Worm (Caenorhabditis elegans) whole organism, young adult: ENCODE data around the gene C54F6.6.

Experiments used
- Y53G8AR.9 ChIP-seq: fragments of 200-800 bp; sonication (Bioruptor generic); conservative IDR thresholded peaks from 2 replicates; pipeline ENCODE4 v1.3.6; 2022; ENCODE audit warnings: missing genetic modification reagents, missing genetic modification characterization, missing compliant biosample characterization
- ama-1 ChIP-seq, 3 experiments: fragments of 150-350 bp in 1 of 3; sonication (generic microtip) in 2 of 3; optimal IDR thresholded peaks; 2 replicates each; lab custom pipeline; 2014 to 2018; ENCODE audit warnings: missing biosample characterization in 2 of 3, missing genetic modification characterization in 2 of 3, missing genetic modification reagents in 2 of 3
- dpl-1 ChIP-seq: fragments of 150-350 bp; optimal IDR thresholded peaks from 2 replicates; lab custom pipeline; 2014; ENCODE audit warnings: missing biosample characterization, missing genetic modification reagents, missing genetic modification characterization
- lin-35 ChIP-seq, 3 experiments: fragments of 150-350 bp in 2 of 3; sonication (generic microtip) in 1 of 3; optimal IDR thresholded peaks; 2 replicates each; lab custom pipeline; 2014 to 2018; ENCODE audit warnings: missing biosample characterization in 3 of 3, missing genetic modification characterization in 3 of 3, missing genetic modification reagents in 3 of 3
- lin-40 ChIP-seq: sonication (generic microtip); optimal IDR thresholded peaks from 2 replicates; lab custom pipeline; 2016; ENCODE audit warnings: missing genetic modification characterization, mild to moderate bottlenecking, missing compliant biosample characterization, missing genotype, missing genetic modification reagents
- lsl-1 ChIP-seq: fragments of 200-800 bp; sonication (Bioruptor generic); optimal IDR thresholded peaks from 2 replicates; lab custom pipeline; 2018; ENCODE audit warnings: mild to moderate bottlenecking, missing genetic modification characterization, moderate library complexity, missing compliant biosample characterization
- madf-8 ChIP-seq: fragments of 200-800 bp; sonication (Bioruptor generic); conservative IDR thresholded peaks from 2 replicates; pipeline ENCODE4 v1.3.6; 2022; ENCODE audit warnings: missing genetic modification reagents, missing genetic modification characterization, missing compliant biosample characterization
- nfya-2 ChIP-seq: fragments of 200-800 bp; sonication (Bioruptor generic); IDR thresholded peaks from 2 replicates; pipeline ENCODE4 v1.3.6; 2022; ENCODE audit warnings: missing genetic modification reagents, missing genetic modification characterization, missing compliant biosample characterization
- nfyb-1 ChIP-seq: fragments of 200-800 bp; sonication (Bioruptor generic); IDR thresholded peaks from 2 replicates; pipeline ENCODE4 v1.3.6; 2022; ENCODE audit warnings: missing genetic modification reagents, missing genetic modification characterization, missing compliant biosample characterization
- tbx-9 ChIP-seq: sonication (generic microtip); optimal IDR thresholded peaks from 2 replicates; lab custom pipeline; 2016; ENCODE audit warnings: borderline replicate concordance, missing genetic modification characterization, inconsistent platforms, missing compliant biosample characterization

- TF ChIP-seq nfya-2 (GFP tag; lab: Robert Waterston, UW), result no peak
- no peak for TF ChIP-seq tbx-9 (tag; lab: Kevin White, UChicago)
- TF ChIP-seq Y53G8AR.9, result no peak
- no peak for TF ChIP-seq nfyb-1 (GFP tag; lab: Robert Waterston, UW)
- no peak for TF ChIP-seq dpl-1 (GFP tag; lab: Kevin White, UChicago)
- no peak for TF ChIP-seq madf-8 (GFP tag; lab: Robert Waterston, UW)
- TF ChIP-seq lsl-1 (GFP tag; lab: Kevin White, UChicago), result no peak
- TF ChIP-seq lin-40 (tag; lab: Kevin White, UChicago), result no peak
- no peak for TF ChIP-seq ama-1 (optimal IDR thresholded peaks at IDR 0.05; lab: Kevin White, UChicago)
- TF ChIP-seq ama-1 (GFP tag; optimal IDR thresholded peaks at IDR 0.05; lab: Kevin White, UChicago), result no peak
- no peak for TF ChIP-seq lin-35 (GFP tag; optimal IDR thresholded peaks at IDR 0.05; lab: Kevin White, UChicago)
These were observed 32.4 kb downstream of the C54F6.6 start for ce11 chrV:7555875-7556274.
